Fruit fly (Drosophila melanogaster) whole organism: ENCODE results near the gene CG9098.

Experiments
- CG8478 ChIP-seq: fragments of >200 bp; optimal IDR thresholded peaks from 2 replicates; lab custom pipeline; 2018; ENCODE audit warnings: inconsistent platforms
- Dll ChIP-seq: fragments of >200 bp; optimal IDR thresholded peaks from 2 replicates; lab custom pipeline; 2017
- EcR ChIP-seq, 2 experiments: fragments of >200 bp; optimal IDR thresholded peaks; 2 replicates each; lab custom pipeline; 2017; ENCODE audit warnings: missing biosample characterization in 2 of 2, missing genetic modification characterization in 2 of 2, missing genetic modification reagents in 2 of 2
- pan ChIP-seq: fragments of >200 bp; optimal IDR thresholded peaks from 2 replicates; lab custom pipeline; 2017
- psq ChIP-seq: fragments of >200 bp; optimal IDR thresholded peaks from 2 replicates; lab custom pipeline; 2017
- usp ChIP-seq: fragments of >200 bp; optimal IDR thresholded peaks from 2 replicates; lab custom pipeline; 2017; ENCODE audit warnings: missing biosample characterization, missing genetic modification characterization, mixed read lengths

CG9098 gene

dm6 chr2L:5972005-5972404 is 40.1 kb downstream of the CG9098 start:
- TF ChIP-seq pan (peak; percentile 51), CG8478 (lab: Kevin White, UChicago) (no peak), psq (lab: Kevin White, UChicago) (no peak)

dm6 chr2L:5971093-5971808 is 40.9 kb downstream of the CG9098 start:
- no peak for TF ChIP-seq pan
- TF ChIP-seq usp, result no peak
- no peak for TF ChIP-seq psq (lab: Kevin White, UChicago)
- no peak for TF ChIP-seq Dll (lab: Kevin White, UChicago)
- TF ChIP-seq CG8478 (lab: Kevin White, UChicago), result no peak
- no peak for TF ChIP-seq EcR (GFP tag; optimal IDR thresholded peaks at IDR 0.05; lab: Kevin White, UChicago)

- TF ChIP-seq usp, result no peak
- TF ChIP-seq psq (lab: Kevin White, UChicago), result no peak
- no peak for TF ChIP-seq pan
- TF ChIP-seq CG8478 (lab: Kevin White, UChicago), result no peak
- TF ChIP-seq Dll (lab: Kevin White, UChicago), result no peak
- no peak for TF ChIP-seq EcR (GFP tag; optimal IDR thresholded peaks at IDR 0.05; lab: Kevin White, UChicago)
Measured at dm6 chr2L:5969559-5969958, 42.6 kb downstream of the CG9098 start, which contains the start of gene Ucp4B. TSS of gene Ucp4B (plus strand) at chr2L:5969859.

DNA sequence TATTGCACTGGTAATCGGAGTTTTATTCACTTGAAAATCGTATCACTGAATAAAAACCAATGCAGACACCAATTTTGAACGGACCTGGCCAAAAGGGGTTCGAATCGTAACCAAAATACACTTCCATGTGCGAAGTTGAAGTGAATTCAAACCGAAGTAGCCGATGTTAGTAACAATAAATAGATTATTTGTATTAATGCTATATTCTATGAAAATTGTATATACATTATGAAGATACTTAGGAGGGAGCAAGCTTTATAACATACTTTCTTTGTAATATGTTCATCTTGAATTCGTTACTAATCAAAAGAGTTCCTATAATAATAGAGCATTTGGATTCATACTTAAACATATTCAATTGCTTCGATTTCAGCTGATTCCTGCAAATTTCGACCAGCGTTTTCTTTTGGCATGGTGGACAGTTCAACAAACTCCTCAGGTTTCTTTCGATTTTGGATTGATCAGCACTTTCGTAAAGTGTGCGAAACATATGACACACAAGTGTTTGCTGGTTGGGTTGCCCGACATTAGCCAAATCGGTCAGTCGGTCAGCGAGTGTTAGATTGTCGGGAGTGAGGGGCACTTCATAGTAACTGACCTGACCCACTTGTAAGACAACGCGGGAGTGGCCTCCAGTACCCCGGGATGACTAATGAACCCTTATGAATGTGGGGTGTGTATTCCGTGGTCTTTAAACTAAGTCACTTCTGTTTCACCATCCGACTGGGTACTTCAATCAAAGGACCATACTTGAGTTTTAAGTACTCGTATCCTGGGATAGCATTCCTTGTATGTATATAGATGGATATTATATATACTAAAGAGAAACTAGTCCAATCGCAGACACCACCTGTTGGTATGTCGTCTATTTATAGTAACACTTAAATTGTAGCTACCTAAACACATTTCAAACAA is 44.2 kb downstream of the CG9098 start, which contains the start of the genes CG13992 and Ucp4C:
CG13992 (minus strand) TSS at position 51 of the 915 bp plus-strand sequence.
Ucp4C (plus strand) TSS at position 865 of the 915 bp plus-strand sequence.
- TF ChIP-seq psq (lab: Kevin White, UChicago) (no peak), Dll (lab: Kevin White, UChicago) (no peak), pan (no peak), usp (no peak), CG8478 (lab: Kevin White, UChicago) (no peak), EcR (GFP tag; optimal IDR thresholded peaks at IDR 0.05; lab: Kevin White, UChicago) (no peak)

- TF ChIP-seq CG8478 (lab: Kevin White, UChicago), result no peak
- TF ChIP-seq pan, result no peak
- TF ChIP-seq psq (lab: Kevin White, UChicago), result no peak
- no peak for TF ChIP-seq EcR (GFP tag; optimal IDR thresholded peaks at IDR 0.05; lab: Kevin White, UChicago)
- TF ChIP-seq usp, result no peak
- no peak for TF ChIP-seq Dll (lab: Kevin White, UChicago)
Measured at dm6 chr2L:5964851-5965250, 47.3 kb downstream of the CG9098 start, which contains the start of gene psd. TSS of gene psd (minus strand) at chr2L:5964951.

DNA sequence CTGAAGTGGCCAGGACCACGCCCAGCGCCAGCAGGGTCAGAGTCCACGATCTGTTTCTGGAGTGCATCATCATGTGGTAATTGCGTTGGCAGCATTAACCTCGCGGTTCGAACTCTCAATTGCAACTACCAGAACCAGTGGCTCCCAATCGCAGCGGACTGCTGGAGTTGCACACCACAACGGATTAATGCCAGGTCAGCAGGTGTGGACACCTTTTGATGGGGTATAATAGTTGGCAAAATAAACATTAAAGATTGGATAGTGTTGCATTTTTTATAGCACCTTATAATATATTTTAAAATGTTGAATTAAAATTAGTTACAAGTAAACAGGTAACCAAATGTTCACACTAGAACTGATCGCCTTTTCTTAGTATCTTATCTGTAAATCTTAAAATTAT is 47.9 kb downstream of the CG9098 start:
- TF ChIP-seq EcR (GFP tag; optimal IDR thresholded peaks at IDR 0.05; lab: Kevin White, UChicago) (no peak), Dll (lab: Kevin White, UChicago) (no peak), psq (lab: Kevin White, UChicago) (no peak), CG8478 (lab: Kevin White, UChicago) (no peak)

DNA sequence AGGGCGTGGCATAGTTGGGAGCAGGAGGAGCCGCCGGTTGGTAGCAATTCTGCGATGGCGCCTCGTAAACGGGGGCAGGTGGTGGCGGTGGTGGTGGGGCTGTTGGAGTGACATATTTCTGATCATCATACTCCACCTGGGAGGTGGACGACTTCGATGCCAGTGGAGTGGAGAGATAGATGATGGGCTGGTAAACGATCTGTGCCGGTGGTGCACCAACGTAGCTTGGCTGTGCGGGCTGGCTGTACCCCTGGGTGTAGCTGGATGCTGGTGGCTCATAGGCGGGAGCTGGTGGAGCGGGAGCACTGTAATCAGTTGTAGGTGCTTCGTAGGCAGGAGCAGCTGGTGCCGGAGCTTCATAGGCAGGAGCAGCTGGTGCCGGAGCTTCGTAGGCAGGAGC is 48.9 kb downstream of the CG9098 start:
- TF ChIP-seq Dll (lab: Kevin White, UChicago), result no peak
- TF ChIP-seq psq (lab: Kevin White, UChicago), result no peak
- no peak for TF ChIP-seq pan
- no peak for TF ChIP-seq CG8478 (lab: Kevin White, UChicago)
- no peak for TF ChIP-seq usp
- no peak for TF ChIP-seq EcR (GFP tag; optimal IDR thresholded peaks at IDR 0.05; lab: Kevin White, UChicago)

DNA sequence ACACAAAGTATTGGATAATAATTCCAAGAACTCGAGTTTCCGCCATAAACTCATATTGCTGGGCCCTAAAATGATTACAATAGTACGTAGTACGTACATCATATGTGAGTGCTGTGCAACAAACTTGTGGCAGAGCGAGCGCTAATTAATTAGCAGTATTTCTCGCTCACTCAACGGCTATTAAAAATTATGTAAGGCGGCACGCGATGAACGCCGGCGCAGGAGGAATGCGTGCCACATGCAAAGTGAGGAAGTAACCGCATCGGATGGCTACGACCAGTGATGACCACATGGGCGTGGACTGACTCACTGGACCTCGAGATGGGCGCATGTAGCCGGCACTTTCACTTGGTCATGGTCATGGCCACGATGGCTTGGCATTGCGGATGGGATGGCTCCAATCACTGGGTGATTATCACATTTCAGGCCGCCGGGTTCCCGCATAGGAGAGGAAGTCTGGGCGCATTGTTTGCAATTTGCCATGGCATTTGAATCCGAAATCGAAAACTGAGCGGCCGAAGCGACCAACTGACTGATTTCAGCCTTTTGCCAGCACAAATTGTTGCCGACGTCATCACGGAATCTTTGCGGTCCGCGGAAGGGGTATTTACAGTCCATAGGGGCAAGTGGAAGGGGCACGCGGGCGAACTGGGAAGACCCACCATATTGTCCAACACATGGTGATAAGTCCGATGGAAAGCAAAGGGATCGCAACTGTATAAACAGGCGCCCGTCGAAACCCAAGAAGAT is 50.8 kb downstream of the CG9098 start:
- TF ChIP-seq usp (no peak), psq (lab: Kevin White, UChicago) (no peak), EcR (GFP tag; optimal IDR thresholded peaks at IDR 0.05; lab: Kevin White, UChicago) (no peak), CG8478 (lab: Kevin White, UChicago) (no peak), pan (no peak), Dll (lab: Kevin White, UChicago) (no peak)

DNA sequence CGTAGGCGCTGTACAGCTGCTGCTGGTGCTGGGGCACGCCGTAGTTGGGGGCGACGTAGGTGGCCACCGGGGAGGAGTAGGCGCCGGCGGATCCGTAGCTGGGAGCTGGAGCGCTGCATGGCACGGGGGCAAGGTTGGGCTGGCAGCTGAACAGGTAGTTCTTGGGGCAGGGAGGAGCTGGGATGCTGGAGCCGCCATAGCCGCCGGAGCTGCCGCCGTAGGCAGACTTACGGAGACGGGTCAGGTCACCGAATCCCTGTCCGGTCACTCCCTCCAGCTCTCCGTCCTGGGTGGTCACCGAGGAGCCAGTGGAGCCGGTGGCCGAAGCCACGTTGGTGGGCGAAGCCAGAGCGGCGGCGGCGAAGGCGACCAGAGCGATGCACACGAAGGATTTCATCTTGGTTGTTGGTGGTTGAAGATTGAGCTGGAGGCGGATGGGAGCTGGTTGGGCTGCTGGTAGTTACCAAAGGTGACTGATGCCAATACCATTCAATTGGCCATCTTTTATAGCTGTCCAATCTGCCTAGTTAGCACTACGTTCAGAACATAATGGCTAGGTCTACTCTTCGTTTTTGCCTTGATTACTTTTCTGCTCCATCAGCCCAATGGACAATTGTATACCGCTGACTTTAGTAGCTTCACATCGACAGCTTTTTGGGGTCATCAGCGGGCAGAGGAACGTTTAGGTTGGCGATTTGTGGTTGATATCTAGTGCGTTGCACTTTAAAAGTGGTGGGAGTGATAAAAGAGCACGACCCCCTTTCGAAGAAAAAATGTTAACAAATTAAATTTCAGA is 52.1 kb downstream of the CG9098 start, which contains the start of gene Vm26Aa:
Vm26Aa (minus strand) TSS at position 478 of the 796 bp plus-strand sequence.
- TF ChIP-seq Dll (lab: Kevin White, UChicago) (no peak), pan (no peak)

- no peak for TF ChIP-seq usp
- TF ChIP-seq pan, result no peak
- no peak for TF ChIP-seq Dll (lab: Kevin White, UChicago)
- TF ChIP-seq EcR (GFP tag; optimal IDR thresholded peaks at IDR 0.05; lab: Kevin White, UChicago), result no peak
- no peak for TF ChIP-seq psq (lab: Kevin White, UChicago)
- no peak for TF ChIP-seq CG8478 (lab: Kevin White, UChicago)
Measured at dm6 chr2L:5958581-5959177, 53.5 kb downstream of the CG9098 start, which contains the start of gene Vm26Ac. TSS of gene Vm26Ac (minus strand) at chr2L:5958631.
